Worm (Caenorhabditis elegans): ENCODE measurements around the gene F52E10.4.

F52E10.4 gene

DNA sequence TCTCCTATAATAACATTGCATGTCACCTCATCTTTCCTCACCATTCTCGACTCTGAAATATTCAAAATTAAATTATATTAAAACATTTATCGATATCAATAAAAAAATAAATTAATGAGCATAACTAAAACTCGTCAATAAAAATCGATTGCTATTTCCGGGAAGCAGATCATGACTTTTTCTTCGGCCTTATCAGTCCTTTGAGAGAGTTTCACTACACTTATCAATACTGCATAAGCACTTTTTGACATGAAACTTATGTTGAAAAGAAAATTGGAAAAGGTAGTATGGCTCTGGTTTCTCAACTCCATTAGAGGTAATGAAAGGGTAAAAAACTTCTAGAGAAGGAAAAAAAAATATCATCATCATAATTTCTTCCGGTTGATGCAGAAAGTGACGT lies 32.8 kb downstream of the F52E10.4 start:
- no peak for TF ChIP-seq F13C5.2 (tag; optimal IDR thresholded peaks at IDR 0.05)
- TF ChIP-seq aly-1 (tag; optimal IDR thresholded peaks at IDR 0.05) = no peak
- no peak for TF ChIP-seq tra-4 (tag; optimal IDR thresholded peaks at IDR 0.05)
- no peak for TF ChIP-seq hmg-4 (GFP tag; optimal IDR thresholded peaks at IDR 0.05)
- no peak for TF ChIP-seq pes-1 (GFP tag; IDR thresholded peaks at IDR 0.05)
- TF ChIP-seq hnd-1 (tag; optimal IDR thresholded peaks at IDR 0.05) = no peak
- no peak for TF ChIP-seq scrt-1 (GFP tag; IDR thresholded peaks at IDR 0.05)
- no peak for TF ChIP-seq ceh-13 (GFP tag; optimal IDR thresholded peaks at IDR 0.05)
- TF ChIP-seq sea-1 (GFP tag; conservative IDR thresholded peaks at IDR 0.05) = no peak
- no peak for TF ChIP-seq ets-7 (tag; optimal IDR thresholded peaks at IDR 0.05)
- no peak for TF ChIP-seq ama-1 (optimal IDR thresholded peaks at IDR 0.05)
- TF ChIP-seq tbx-37 (GFP tag; conservative IDR thresholded peaks at IDR 0.05) = no peak
- no peak for TF ChIP-seq tbx-11 (GFP tag; IDR thresholded peaks at IDR 0.05)
- TF ChIP-seq hmbx-1 (tag; optimal IDR thresholded peaks at IDR 0.05) = no peak
- no peak for TF ChIP-seq flt-1 (GFP tag; IDR thresholded peaks at IDR 0.05)
- no peak for TF ChIP-seq ceh-36 (tag; optimal IDR thresholded peaks at IDR 0.05)
- TF ChIP-seq B0310.2 (tag; optimal IDR thresholded peaks at IDR 0.05) = no peak

DNA sequence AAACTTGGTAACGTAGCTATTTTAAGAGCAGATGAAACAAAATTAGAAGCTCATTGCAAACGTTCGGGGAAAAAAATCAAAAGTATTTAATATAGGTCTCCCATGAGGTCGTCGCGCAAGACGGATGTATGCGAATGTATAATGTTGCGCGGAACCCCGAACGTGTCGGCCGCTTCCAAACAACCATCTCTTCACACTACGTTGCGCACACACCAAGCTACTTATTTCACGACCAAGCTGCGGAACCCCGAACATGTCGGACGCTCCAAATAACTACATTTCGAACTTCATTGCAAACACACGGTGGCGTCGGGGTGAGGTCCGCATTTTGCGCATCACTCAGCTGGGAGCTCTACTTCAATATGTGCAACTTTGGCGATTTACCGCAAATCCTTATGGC lies 34.3 kb downstream of the F52E10.4 start:
- no peak for TF ChIP-seq hnd-1 (tag; optimal IDR thresholded peaks at IDR 0.05)
- no peak for TF ChIP-seq scrt-1 (GFP tag; IDR thresholded peaks at IDR 0.05)
- no peak for TF ChIP-seq tbx-11 (GFP tag; IDR thresholded peaks at IDR 0.05)
- TF ChIP-seq tra-4 (tag; optimal IDR thresholded peaks at IDR 0.05) = no peak
- no peak for TF ChIP-seq ama-1 (optimal IDR thresholded peaks at IDR 0.05)
- TF ChIP-seq flt-1 (GFP tag; IDR thresholded peaks at IDR 0.05) = no peak
- no peak for TF ChIP-seq ceh-36 (tag; optimal IDR thresholded peaks at IDR 0.05)

DNA sequence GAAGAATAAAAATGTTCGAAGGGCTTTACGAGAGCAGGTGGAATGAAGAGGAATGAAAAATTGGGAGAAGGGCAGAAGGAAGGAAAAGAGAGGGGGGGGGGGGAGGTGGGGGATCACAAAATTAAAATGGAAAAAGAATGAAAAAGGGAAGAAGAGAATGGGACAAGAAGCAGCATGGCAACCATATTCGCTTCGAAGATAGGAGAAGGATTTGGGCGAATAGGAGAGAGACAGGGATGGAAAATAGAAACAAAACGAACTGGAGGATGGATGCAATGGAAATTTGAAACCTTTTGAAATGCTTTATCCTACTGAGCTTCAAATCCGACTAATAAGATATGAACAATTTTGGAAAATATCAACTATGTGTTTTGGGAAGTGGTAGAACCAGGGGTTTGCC lies 42.2 kb downstream of the F52E10.4 start, which contains the start of gene W10G6.6:
TSS of gene W10G6.6 (minus strand) at position 101 of the 400 bp plus-strand sequence.
- no peak for TF ChIP-seq flt-1 (GFP tag; IDR thresholded peaks at IDR 0.05)
- TF ChIP-seq tbx-37 (GFP tag; conservative IDR thresholded peaks at IDR 0.05) = no peak
- TF ChIP-seq ceh-36 (tag; optimal IDR thresholded peaks at IDR 0.05) = no peak
- TF ChIP-seq scrt-1 (GFP tag; IDR thresholded peaks at IDR 0.05) = no peak
- no peak for TF ChIP-seq hmg-4 (GFP tag; optimal IDR thresholded peaks at IDR 0.05)
- no peak for TF ChIP-seq pes-1 (GFP tag; IDR thresholded peaks at IDR 0.05)
- TF ChIP-seq tra-4 (tag; optimal IDR thresholded peaks at IDR 0.05) = no peak
- no peak for TF ChIP-seq tbx-11 (GFP tag; IDR thresholded peaks at IDR 0.05)
- TF ChIP-seq hnd-1 (tag; optimal IDR thresholded peaks at IDR 0.05) = no peak
- no peak for TF ChIP-seq ets-7 (tag; optimal IDR thresholded peaks at IDR 0.05)
- no peak for TF ChIP-seq B0310.2 (tag; optimal IDR thresholded peaks at IDR 0.05)
- no peak for TF ChIP-seq ceh-13 (GFP tag; optimal IDR thresholded peaks at IDR 0.05)

ce11 chrX:16244764-16245244 lies 48.0 kb downstream of the F52E10.4 start, which contains the start of gene W10G6.1:
Gene W10G6.1, plus strand, starts transcription at chrX:16245194.
- no peak for TF ChIP-seq ceh-13 (GFP tag; optimal IDR thresholded peaks at IDR 0.05)
- TF ChIP-seq sea-1 (GFP tag; conservative IDR thresholded peaks at IDR 0.05) = no peak
- TF ChIP-seq tbx-37 (GFP tag; conservative IDR thresholded peaks at IDR 0.05) = no peak
- no peak for TF ChIP-seq ama-1 (optimal IDR thresholded peaks at IDR 0.05)
- TF ChIP-seq B0310.2 (tag; optimal IDR thresholded peaks at IDR 0.05) = no peak
- TF ChIP-seq hnd-1 (tag; optimal IDR thresholded peaks at IDR 0.05) = no peak

ce11 chrX:16243129-16243528 lies 49.7 kb downstream of the F52E10.4 start:
- TF ChIP-seq aly-1 (tag; optimal IDR thresholded peaks at IDR 0.05) = no peak
- no peak for TF ChIP-seq sea-1 (GFP tag; conservative IDR thresholded peaks at IDR 0.05)
- no peak for TF ChIP-seq ceh-36 (tag; optimal IDR thresholded peaks at IDR 0.05)
- no peak for TF ChIP-seq B0310.2 (tag; optimal IDR thresholded peaks at IDR 0.05)

DNA sequence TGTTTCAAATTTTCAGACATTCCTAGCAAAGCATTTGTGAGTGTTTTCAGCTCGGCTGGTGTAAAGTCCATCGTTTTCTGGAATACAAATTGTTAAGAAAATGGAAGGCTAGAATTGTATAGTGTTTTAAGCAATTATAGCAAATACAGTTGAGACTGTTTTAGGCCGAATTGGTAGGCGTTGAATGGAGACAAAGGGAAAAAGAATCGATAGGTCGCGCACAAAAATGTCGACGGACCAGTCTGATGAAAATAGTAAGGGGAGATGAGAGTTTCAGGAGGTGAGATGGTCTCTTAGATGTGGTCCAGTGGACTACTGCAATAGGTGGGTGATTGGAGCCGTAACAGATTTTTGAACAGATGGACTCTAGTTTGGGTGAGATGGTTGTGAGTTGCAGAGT lies 52.2 kb downstream of the F52E10.4 start:
- TF ChIP-seq tra-4 (tag; optimal IDR thresholded peaks at IDR 0.05) = no peak
- TF ChIP-seq hnd-1 (tag; optimal IDR thresholded peaks at IDR 0.05) = no peak
- no peak for TF ChIP-seq F13C5.2 (tag; optimal IDR thresholded peaks at IDR 0.05)
- no peak for TF ChIP-seq aly-1 (tag; optimal IDR thresholded peaks at IDR 0.05)
- no peak for TF ChIP-seq scrt-1 (GFP tag; IDR thresholded peaks at IDR 0.05)
- no peak for TF ChIP-seq hmbx-1 (tag; optimal IDR thresholded peaks at IDR 0.05)
- no peak for TF ChIP-seq tbx-11 (GFP tag; IDR thresholded peaks at IDR 0.05)
- TF ChIP-seq pes-1 (GFP tag; IDR thresholded peaks at IDR 0.05) = no peak
- no peak for TF ChIP-seq hmg-4 (GFP tag; optimal IDR thresholded peaks at IDR 0.05)
- no peak for TF ChIP-seq ceh-36 (tag; optimal IDR thresholded peaks at IDR 0.05)
- TF ChIP-seq ceh-13 (GFP tag; optimal IDR thresholded peaks at IDR 0.05) = no peak
- no peak for TF ChIP-seq B0310.2 (tag; optimal IDR thresholded peaks at IDR 0.05)
- TF ChIP-seq ets-7 (tag; optimal IDR thresholded peaks at IDR 0.05) = no peak
- no peak for TF ChIP-seq tbx-37 (GFP tag; conservative IDR thresholded peaks at IDR 0.05)
- no peak for TF ChIP-seq sea-1 (GFP tag; conservative IDR thresholded peaks at IDR 0.05)
- TF ChIP-seq ama-1 (optimal IDR thresholded peaks at IDR 0.05) = no peak
- no peak for TF ChIP-seq flt-1 (GFP tag; IDR thresholded peaks at IDR 0.05)

All from whole organism, early embryonic.